Fruit fly (Drosophila melanogaster): ENCODE data around the gene SMC1.

DNA sequence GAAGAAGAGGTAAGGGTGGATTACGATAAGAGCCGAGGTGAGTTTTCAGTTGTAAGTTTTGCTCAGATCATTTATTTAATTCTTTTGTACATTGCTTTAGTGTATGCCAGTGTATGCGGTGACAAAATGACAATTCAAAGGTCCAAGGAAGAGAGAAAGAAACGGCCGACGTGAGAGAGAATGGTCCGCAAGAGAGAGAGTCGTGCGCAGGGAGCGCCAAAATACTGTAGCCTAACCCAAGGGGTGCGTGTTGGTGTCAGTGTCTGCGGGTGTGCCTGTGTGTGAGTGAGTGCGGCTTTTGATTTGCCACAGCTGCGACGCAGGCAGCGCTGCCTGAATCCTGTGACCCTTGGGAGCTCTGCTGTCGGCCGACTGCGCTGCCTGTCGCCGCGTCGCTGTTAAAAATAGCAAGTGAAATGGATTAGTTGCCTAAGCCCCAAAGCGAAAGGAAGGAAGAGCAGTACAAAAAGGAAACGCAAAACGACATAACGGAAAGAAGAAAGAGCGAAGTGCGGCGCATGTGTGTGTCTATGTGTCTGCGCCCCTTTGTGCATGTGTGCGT is 34.6 kb downstream of the SMC1 start:
- TF ChIP-seq psq (optimal IDR thresholded peaks at IDR 0.05) (no peak), pan (optimal IDR thresholded peaks at IDR 0.05) (no peak), EcR (GFP tag; optimal IDR thresholded peaks at IDR 0.05) (no peak), usp (GFP tag; optimal IDR thresholded peaks at IDR 0.05) (no peak), CG8478 (optimal IDR thresholded peaks at IDR 0.05) (no peak)

All from whole organism.